Fruit fly (Drosophila melanogaster) whole organism, prepupa: ENCODE measurements around the gene CG14301.

Source experiments
- salr ChIP-seq, 2 experiments: fragments of 200-800 bp; sonication (Bioruptor generic); optimal IDR thresholded peaks; 3 replicates each; lab custom pipeline; 2016 to 2018; ENCODE audit warnings: missing biosample characterization in 2 of 2, missing genetic modification characterization in 2 of 2, mild to moderate bottlenecking in 1 of 2
- spab ChIP-seq: fragments of 200-800 bp; sonication (Bioruptor generic); optimal IDR thresholded peaks from 2 replicates; lab custom pipeline; 2017; ENCODE audit warnings: missing biosample characterization, mild to moderate bottlenecking, missing genetic modification characterization, missing genetic modification reagents

dm6 chr3R:18665061-18665460, 23.8 kb upstream of the CG14301 start, which contains the start of gene CG31231:
- TF ChIP-seq spab (GFP tag; lab: Kevin White, UChicago) (no peak), salr (GFP tag; optimal IDR thresholded peaks at IDR 0.05; lab: Kevin White, UChicago) (no peak)
